Fruit fly (Drosophila melanogaster) whole organism, prepupa: ENCODE data around the gene RpS10a.
A peak's percentile ranks its signal among the peaks of the same experiment; 100 is the strongest.

Source experiments
- Blimp-1 ChIP-seq: fragments of 200-800 bp; sonication (Bioruptor generic); optimal IDR thresholded peaks from 3 replicates; lab custom pipeline; 2017; ENCODE audit warnings: missing biosample characterization, missing genetic modification characterization, mild to moderate bottlenecking, moderate library complexity, missing genetic modification reagents
- CG10631 ChIP-seq: fragments of 200-800 bp; sonication (Bioruptor generic); optimal IDR thresholded peaks from 2 replicates; lab custom pipeline; 2016; ENCODE audit warnings: missing biosample characterization, missing genetic modification characterization
- CG10669 ChIP-seq: fragments of 200-800 bp; sonication (Bioruptor generic); optimal IDR thresholded peaks from 3 replicates; lab custom pipeline; 2018; ENCODE audit warnings: missing biosample characterization, mild to moderate bottlenecking, missing genetic modification characterization, moderate library complexity
- CG11294 ChIP-seq: fragments of 200-800 bp; sonication (Bioruptor generic); IDR thresholded peaks from 2 replicates; pipeline ENCODE4 v1.3.6; 2022; ENCODE audit warnings: missing biosample characterization, missing genetic modification characterization
- CG11762 ChIP-seq: fragments of 200-800 bp; sonication (Bioruptor generic); optimal IDR thresholded peaks from 3 replicates; lab custom pipeline; 2016; ENCODE audit warnings: missing biosample characterization, missing genetic modification characterization; ENCODE audit not compliant: insufficient read depth
- CG11902 ChIP-seq: fragments of 200-800 bp; sonication (Bioruptor generic); optimal IDR thresholded peaks from 3 replicates; lab custom pipeline; 2016; ENCODE audit warnings: missing biosample characterization, missing genetic modification characterization
- CG1621 ChIP-seq: fragments of 200-800 bp; sonication (Bioruptor generic); optimal IDR thresholded peaks from 3 replicates; lab custom pipeline; 2018; ENCODE audit warnings: missing biosample characterization, mild to moderate bottlenecking, missing genetic modification characterization
- CG16779 ChIP-seq: fragments of 200-800 bp; sonication (Bioruptor generic); optimal IDR thresholded peaks from 3 replicates; lab custom pipeline; 2017; ENCODE audit warnings: missing biosample characterization, mild to moderate bottlenecking, missing genetic modification characterization
- CG3032 ChIP-seq: fragments of 200-800 bp; optimal IDR thresholded peaks from 2 replicates; lab custom pipeline; 2019; ENCODE audit warnings: missing biosample characterization, mild to moderate bottlenecking, missing genetic modification characterization, moderate library complexity
- CG31627 ChIP-seq: fragments of 200-800 bp; sonication (Bioruptor generic); optimal IDR thresholded peaks from 3 replicates; lab custom pipeline; 2016; ENCODE audit warnings: missing biosample characterization, missing genetic modification characterization
- CG32006 ChIP-seq: fragments of 200-800 bp; sonication (Bioruptor generic); optimal IDR thresholded peaks from 3 replicates; lab custom pipeline; 2017; ENCODE audit warnings: missing biosample characterization, mild to moderate bottlenecking, missing genetic modification characterization
- CG34406 ChIP-seq: fragments of 200-800 bp; sonication (Bioruptor generic); optimal IDR thresholded peaks from 3 replicates; lab custom pipeline; 2016; ENCODE audit warnings: missing biosample characterization, missing genetic modification characterization
- CG3919 ChIP-seq: fragments of 200-800 bp; sonication (Bioruptor generic); optimal IDR thresholded peaks from 3 replicates; lab custom pipeline; 2016; ENCODE audit warnings: missing biosample characterization, missing genetic modification characterization
- CG4318 ChIP-seq: fragments of 200-800 bp; sonication (Bioruptor generic); optimal IDR thresholded peaks from 3 replicates; lab custom pipeline; 2017; ENCODE audit warnings: missing biosample characterization, mild to moderate bottlenecking, missing genetic modification characterization
- CG6163 ChIP-seq: fragments of 200-800 bp; sonication (Bioruptor generic); IDR thresholded peaks from 3 replicates; pipeline ENCODE4 v1.3.6; 2022; ENCODE audit warnings: missing biosample characterization, missing genetic modification characterization
- CG6276 ChIP-seq: fragments of 200-800 bp; sonication (Bioruptor generic); optimal IDR thresholded peaks from 2 replicates; lab custom pipeline; 2017; ENCODE audit warnings: missing biosample characterization, mild to moderate bottlenecking, missing genetic modification characterization
- CG6792 ChIP-seq: fragments of 200-800 bp; sonication (Bioruptor generic); optimal IDR thresholded peaks from 3 replicates; lab custom pipeline; 2016; ENCODE audit warnings: missing biosample characterization, missing genetic modification characterization
- CG6808 ChIP-seq: fragments of 200-800 bp; sonication (Bioruptor generic); optimal IDR thresholded peaks from 3 replicates; lab custom pipeline; 2017; ENCODE audit warnings: missing biosample characterization, missing genetic modification characterization, mild to moderate bottlenecking, moderate library complexity, missing genetic modification reagents
- CG8119 ChIP-seq: fragments of 200-800 bp; sonication (Bioruptor generic); IDR thresholded peaks from 3 replicates; pipeline ENCODE4 v1.3.6; 2022; ENCODE audit warnings: missing biosample characterization, missing genetic modification characterization
- CG8632 ChIP-seq: fragments of 200-800 bp; sonication (Bioruptor generic); optimal IDR thresholded peaks from 3 replicates; lab custom pipeline; 2016; ENCODE audit warnings: missing biosample characterization, missing genetic modification characterization
- CG9139 ChIP-seq: fragments of 200-800 bp; sonication (Bioruptor generic); optimal IDR thresholded peaks from 3 replicates; lab custom pipeline; 2017; ENCODE audit warnings: missing biosample characterization, mild to moderate bottlenecking, missing genetic modification characterization
- Eip93F ChIP-seq: fragments of 200-800 bp; sonication (Bioruptor generic); optimal IDR thresholded peaks from 2 replicates; lab custom pipeline; 2016; ENCODE audit warnings: missing biosample characterization, mild to moderate bottlenecking, missing genetic modification characterization
- Ets21C ChIP-seq: fragments of 200-800 bp; sonication (Bioruptor generic); optimal IDR thresholded peaks from 3 replicates; lab custom pipeline; 2016; ENCODE audit warnings: missing biosample characterization, missing genetic modification characterization
- Ets96B ChIP-seq: fragments of 200-800 bp; optimal IDR thresholded peaks from 2 replicates; lab custom pipeline; 2019; ENCODE audit warnings: missing biosample characterization, mild to moderate bottlenecking, missing genetic modification characterization, moderate library complexity
- Gug ChIP-seq: fragments of 200-800 bp; sonication (Bioruptor generic); IDR thresholded peaks from 2 replicates; pipeline ENCODE4 v1.3.6; 2022; ENCODE audit warnings: missing biosample characterization, missing genetic modification characterization
- Hr39 ChIP-seq: fragments of 200-800 bp; sonication (Bioruptor generic); optimal IDR thresholded peaks from 2 replicates; lab custom pipeline; 2016; ENCODE audit warnings: missing biosample characterization, missing genetic modification characterization
- Hr4 ChIP-seq: fragments of 200-800 bp; sonication (Bioruptor generic); optimal IDR thresholded peaks from 3 replicates; lab custom pipeline; 2016; ENCODE audit warnings: missing biosample characterization, missing genetic modification characterization
- Lpt ChIP-seq: fragments of 200-800 bp; sonication (Bioruptor generic); optimal IDR thresholded peaks from 3 replicates; lab custom pipeline; 2016; ENCODE audit warnings: missing biosample characterization, missing genetic modification characterization
- OdsH ChIP-seq: fragments of 200-800 bp; sonication (Bioruptor generic); optimal IDR thresholded peaks from 3 replicates; lab custom pipeline; 2016; ENCODE audit warnings: missing biosample characterization, missing genetic modification characterization
- Smox ChIP-seq: fragments of 200-800 bp; sonication (Bioruptor generic); optimal IDR thresholded peaks from 3 replicates; lab custom pipeline; 2016; ENCODE audit warnings: missing biosample characterization, missing genetic modification characterization
- Sox102F ChIP-seq: fragments of 200-800 bp; sonication (Bioruptor generic); optimal IDR thresholded peaks from 2 replicates; lab custom pipeline; 2016; ENCODE audit warnings: missing biosample characterization, mild to moderate bottlenecking, missing genetic modification characterization
- Sox15 ChIP-seq: fragments of 200-800 bp; sonication (Bioruptor generic); optimal IDR thresholded peaks from 3 replicates; lab custom pipeline; 2016; ENCODE audit warnings: missing biosample characterization, missing genetic modification characterization
- achi ChIP-seq: fragments of 200-800 bp; sonication (Bioruptor generic); optimal IDR thresholded peaks from 3 replicates; lab custom pipeline; 2016; ENCODE audit warnings: missing biosample characterization, missing genetic modification characterization
- acj6 ChIP-seq: fragments of 200-800 bp; sonication (Bioruptor generic); optimal IDR thresholded peaks from 3 replicates; lab custom pipeline; 2016; ENCODE audit warnings: missing biosample characterization, missing genetic modification characterization
- cyc ChIP-seq: fragments of 200-800 bp; sonication (Bioruptor generic); optimal IDR thresholded peaks from 3 replicates; lab custom pipeline; 2016; ENCODE audit warnings: missing biosample characterization, missing genetic modification characterization
- dsx ChIP-seq: fragments of 200-800 bp; optimal IDR thresholded peaks from 3 replicates; lab custom pipeline; 2019; ENCODE audit warnings: missing biosample characterization, mild to moderate bottlenecking, missing genetic modification characterization, moderate library complexity; ENCODE audit not compliant: poor library complexity, severe bottlenecking
- eg ChIP-seq: fragments of 200-800 bp; sonication (Bioruptor generic); IDR thresholded peaks from 3 replicates; pipeline ENCODE4 v1.3.6; 2022; ENCODE audit warnings: missing biosample characterization, missing genetic modification characterization
- esn ChIP-seq: fragments of 200-800 bp; sonication (Bioruptor generic); optimal IDR thresholded peaks from 2 replicates; lab custom pipeline; 2016; ENCODE audit warnings: missing biosample characterization, mild to moderate bottlenecking, missing genetic modification characterization, moderate library complexity
- fd59A ChIP-seq: fragments of 200-800 bp; sonication (Bioruptor generic); optimal IDR thresholded peaks from 2 replicates; lab custom pipeline; 2017; ENCODE audit warnings: missing biosample characterization, mild to moderate bottlenecking, missing genetic modification characterization, missing genetic modification reagents
- fkh ChIP-seq: fragments of 200-800 bp; sonication (Bioruptor generic); optimal IDR thresholded peaks from 3 replicates; lab custom pipeline; 2017; ENCODE audit warnings: missing biosample characterization, mild to moderate bottlenecking, missing genetic modification characterization, moderate library complexity
- lz ChIP-seq: fragments of 200-800 bp; sonication (Bioruptor generic); optimal IDR thresholded peaks from 3 replicates; lab custom pipeline; 2016; ENCODE audit warnings: missing biosample characterization, missing genetic modification characterization
- net ChIP-seq: fragments of 200-800 bp; sonication (Bioruptor generic); optimal IDR thresholded peaks from 3 replicates; lab custom pipeline; 2016; ENCODE audit warnings: missing biosample characterization, missing genetic modification characterization
- pdm3 ChIP-seq: fragments of 200-800 bp; sonication (Bioruptor generic); optimal IDR thresholded peaks from 3 replicates; lab custom pipeline; 2016; ENCODE audit warnings: missing biosample characterization, missing genetic modification characterization
- salr ChIP-seq, 2 experiments: fragments of 200-800 bp; sonication (Bioruptor generic); optimal IDR thresholded peaks; 3 replicates each; lab custom pipeline; 2016 to 2018; ENCODE audit warnings: missing biosample characterization in 2 of 2, missing genetic modification characterization in 2 of 2, mild to moderate bottlenecking in 1 of 2
- spab ChIP-seq: fragments of 200-800 bp; sonication (Bioruptor generic); optimal IDR thresholded peaks from 2 replicates; lab custom pipeline; 2017; ENCODE audit warnings: missing biosample characterization, mild to moderate bottlenecking, missing genetic modification characterization, missing genetic modification reagents
- ss ChIP-seq, 2 experiments: fragments of 200-800 bp; sonication (Bioruptor generic); optimal IDR thresholded peaks; 2 replicates in 1 of 2; 3 replicates in 1 of 2; lab custom pipeline; 2017 to 2018; ENCODE audit warnings: mild to moderate bottlenecking in 2 of 2, missing biosample characterization in 2 of 2, missing genetic modification characterization in 2 of 2, moderate library complexity in 1 of 2
- svp ChIP-seq: fragments of 200-800 bp; sonication (Bioruptor generic); peaks from one replicate; lab custom pipeline; 2016; ENCODE audit warnings: missing biosample characterization, missing genetic modification characterization
- topi ChIP-seq: fragments of 200-800 bp; sonication (Bioruptor generic); optimal IDR thresholded peaks from 3 replicates; lab custom pipeline; 2016; ENCODE audit warnings: missing biosample characterization, missing genetic modification characterization
- vri ChIP-seq: fragments of 200-800 bp; sonication (Bioruptor generic); optimal IDR thresholded peaks from 3 replicates; lab custom pipeline; 2016; ENCODE audit warnings: missing biosample characterization, mild to moderate bottlenecking, missing genetic modification characterization

RpS10a gene

DNA sequence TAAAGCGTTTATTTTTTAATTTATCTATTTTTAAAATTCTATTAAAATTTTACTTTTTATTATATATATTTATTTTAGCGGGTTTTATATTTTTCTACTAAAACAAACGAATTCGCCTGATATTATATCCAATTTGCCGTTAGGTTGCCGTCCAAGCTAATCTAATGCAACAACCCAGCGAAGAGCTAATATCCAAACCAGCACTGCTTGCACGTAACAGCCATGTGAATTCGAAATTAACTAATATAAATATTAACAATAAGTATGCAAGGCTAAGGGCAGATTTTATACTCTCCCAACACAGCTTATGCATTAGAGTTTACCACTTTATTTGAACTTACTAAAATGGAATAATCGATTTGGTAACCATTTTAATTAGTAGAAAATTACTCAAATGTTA, 850 bp upstream of the RpS10a start:
- TF ChIP-seq CG32006 (GFP tag; lab: Kevin White, UChicago) (no peak), CG11294 (GFP tag; lab: Robert Waterston, UW) (no peak), acj6 (GFP tag; lab: Kevin White, UChicago) (no peak), Ets96B (tag; lab: Kevin White, UChicago) (no peak), CG9139 (no peak), Sox15 (GFP tag; lab: Kevin White, UChicago) (no peak), Blimp-1 (no peak), lz (no peak), CG6276 (GFP tag; lab: Kevin White, UChicago) (no peak), CG8632 (no peak), CG10669 (GFP tag; lab: Kevin White, UChicago) (no peak), CG3032 (tag; lab: Kevin White, UChicago) (no peak), vri (GFP tag; lab: Kevin White, UChicago) (no peak), CG31627 (GFP tag; lab: Kevin White, UChicago) (no peak), Eip93F (GFP tag; lab: Kevin White, UChicago) (no peak), CG34406 (no peak), achi (GFP tag; lab: Kevin White, UChicago) (no peak)

DNA sequence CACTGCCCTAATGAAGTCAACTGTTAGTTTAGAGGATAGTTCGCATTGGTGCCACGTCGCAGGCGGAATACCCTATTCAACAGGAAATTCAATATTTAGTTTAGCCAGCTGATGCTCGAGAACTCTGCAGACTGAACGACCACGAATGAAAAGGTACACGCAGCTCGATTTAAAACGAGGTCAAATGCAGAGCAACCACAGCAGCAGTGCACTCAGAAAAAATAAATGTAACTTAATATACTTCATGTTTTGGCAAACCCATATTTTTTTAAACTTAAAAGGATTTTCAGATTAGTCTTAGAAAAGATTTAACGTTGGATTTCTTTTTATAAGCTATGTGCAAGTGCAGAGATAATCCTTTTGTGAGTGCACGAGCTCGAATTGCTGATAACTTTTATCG, 2.5 kb downstream of the RpS10a start:
- TF ChIP-seq CG1621 (tag; lab: Kevin White, UChicago) (no peak), esn (GFP tag; lab: Kevin White, UChicago) (no peak), Gug (no peak), salr (GFP tag; optimal IDR thresholded peaks at IDR 0.05; lab: Kevin White, UChicago) (peak in 1 of 2 experiments; percentile 25), CG10631 (no peak), CG11902 (GFP tag; lab: Kevin White, UChicago) (no peak), svp (GFP tag; lab: Kevin White, UChicago) (peak; percentile 62), Sox15 (GFP tag; lab: Kevin White, UChicago) (no peak), net (GFP tag; lab: Kevin White, UChicago) (no peak), eg (GFP tag; lab: Robert Waterston, UW) (peak; percentile 69; the same call in 2 of the 3 replicates), CG3919 (peak; percentile 26), vri (GFP tag; lab: Kevin White, UChicago) (no peak), OdsH (GFP tag; lab: Kevin White, UChicago) (peak; percentile 46), CG31627 (GFP tag; lab: Kevin White, UChicago) (no peak), CG8632 (peak; percentile 10), fkh (GFP tag; lab: Kevin White, UChicago) (no peak), Lpt (GFP tag; lab: Kevin White, UChicago) (peak; percentile 1), Smox (GFP tag; lab: Kevin White, UChicago) (peak; percentile 2), dsx (GFP tag; lab: Kevin White, UChicago) (no peak), cyc (no peak), pdm3 (GFP tag; lab: Kevin White, UChicago) (peak; percentile 35), CG4318 (GFP tag; lab: Kevin White, UChicago) (no peak), lz (peak; percentile 10), Blimp-1 (no peak), Eip93F (GFP tag; lab: Kevin White, UChicago) (no peak), achi (GFP tag; lab: Kevin White, UChicago) (peak; percentile 42), Sox102F (GFP tag; lab: Kevin White, UChicago) (no peak), Ets21C (GFP tag; lab: Kevin White, UChicago) (no peak), CG11294 (GFP tag; lab: Robert Waterston, UW) (no peak; the same call in 1 of the 2 replicates), CG6792 (no peak), CG11762 (GFP tag; lab: Kevin White, UChicago) (peak; percentile 11), Hr39 (GFP tag; lab: Kevin White, UChicago) (no peak), CG16779 (tag; lab: Kevin White, UChicago) (no peak), CG6276 (GFP tag; lab: Kevin White, UChicago) (peak; percentile 57), CG10669 (GFP tag; lab: Kevin White, UChicago) (peak; percentile 34), fd59A (GFP tag; lab: Kevin White, UChicago) (no peak), topi (GFP tag; lab: Kevin White, UChicago) (no peak), ss (GFP tag; optimal IDR thresholded peaks at IDR 0.05; lab: Kevin White, UChicago) (no peak), CG6163 (peak; percentile 75), spab (GFP tag; lab: Kevin White, UChicago) (no peak), Hr4 (GFP tag; lab: Kevin White, UChicago) (peak; percentile 37), CG8119 (GFP tag; lab: Robert Waterston, UW) (peak; percentile 35; the same call in 1 of the 3 replicates), CG6808 (no peak)
